Worm (Caenorhabditis elegans): Measurements from ENCODE around the gene srab-2.

srab-2 gene

DNA sequence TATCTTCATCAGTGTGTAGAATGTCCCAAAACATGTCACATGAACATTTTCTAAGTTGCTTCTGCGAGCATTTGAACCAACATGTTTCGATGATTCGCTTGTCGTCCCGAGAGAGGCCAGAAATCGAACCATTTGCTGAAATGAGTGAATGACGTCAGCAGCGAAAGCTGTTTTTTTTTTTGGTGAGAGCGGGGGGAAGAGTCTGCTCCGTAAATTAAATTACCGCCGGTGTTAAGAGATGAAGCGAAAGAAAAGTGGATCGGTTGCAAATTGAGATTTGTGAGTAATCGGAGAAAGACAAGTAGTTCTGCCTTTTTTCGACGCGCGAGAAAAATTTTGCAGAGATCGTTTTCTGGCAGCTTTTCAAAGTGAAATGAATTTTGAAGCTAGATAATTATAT, 16.5 kb downstream of the srab-2 start (continued):
- TF ChIP-seq mab-9 (GFP tag; IDR thresholded peaks at IDR 0.05): no peak
- TF ChIP-seq unc-130 (tag; optimal IDR thresholded peaks at IDR 0.05): no peak
- TF ChIP-seq unc-98 (GFP tag; IDR thresholded peaks at IDR 0.05): no peak
- no peak for TF ChIP-seq lir-3 (tag; optimal IDR thresholded peaks at IDR 0.05; ENCODE audit: poor library complexity)
- TF ChIP-seq mef-2 (tag; optimal IDR thresholded peaks at IDR 0.05): no peak
- TF ChIP-seq lin-14 (GFP tag; optimal IDR thresholded peaks at IDR 0.05): peak; percentile 74
- no peak for TF ChIP-seq nhr-237 (tag; optimal IDR thresholded peaks at IDR 0.05)
- TF ChIP-seq tlp-1 (tag; optimal IDR thresholded peaks at IDR 0.05): no peak
- TF ChIP-seq efl-3 (GFP tag; optimal IDR thresholded peaks at IDR 0.05): no peak
- TF ChIP-seq ets-5 (GFP tag; IDR thresholded peaks at IDR 0.05): no peak
- TF ChIP-seq mdl-1 (tag; optimal IDR thresholded peaks at IDR 0.05): no peak

DNA sequence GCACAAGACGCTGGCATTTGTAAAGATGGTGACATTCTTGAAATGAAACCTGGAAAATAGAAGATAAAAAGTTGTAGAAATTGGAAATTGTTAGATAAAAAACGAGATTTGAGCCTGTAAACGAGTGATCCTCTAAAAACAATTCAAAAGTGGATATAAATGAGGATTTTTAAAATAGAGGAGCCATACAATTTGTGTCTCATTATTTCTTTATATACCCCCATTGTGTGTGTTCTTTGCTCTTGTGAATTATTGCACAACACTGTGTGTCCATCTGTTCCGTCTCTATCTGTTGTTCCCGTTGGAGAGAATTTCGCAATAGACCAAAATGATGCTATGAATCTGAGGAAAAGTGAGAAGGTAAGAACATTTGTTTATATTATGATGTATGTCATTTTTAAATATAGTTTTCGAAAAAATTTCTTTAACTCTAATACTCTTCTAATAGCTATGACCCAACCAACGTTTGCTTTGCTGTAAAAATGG, 17.9 kb downstream of the srab-2 start, which contains the start of gene Y58A7A.5:
Gene Y58A7A.5 (minus strand): TSS at position 51 of the 486 bp plus-strand sequence.
- TF ChIP-seq isw-1 (GFP tag; IDR thresholded peaks at IDR 0.05) (no peak), skn-1 (tag; optimal IDR thresholded peaks at IDR 0.05) (peak; percentile 87), efl-1 (optimal IDR thresholded peaks at IDR 0.05) (peak in 1 of 2 experiments; percentile 15), efl-1 (GFP tag; optimal IDR thresholded peaks at IDR 0.05 in 1 of 2) (no peak), nhr-19 (GFP tag; conservative IDR thresholded peaks at IDR 0.05) (peak; percentile 85), pax-3 (tag; optimal IDR thresholded peaks at IDR 0.05) (no peak), ceh-88 (GFP tag; IDR thresholded peaks at IDR 0.05) (no peak), ceh-90 (tag; optimal IDR thresholded peaks at IDR 0.05) (no peak), unc-86 (tag; optimal IDR thresholded peaks at IDR 0.05) (peak; percentile 4), zip-4 (GFP tag; optimal IDR thresholded peaks at IDR 0.05) (peak; percentile 66), lsy-2 (tag; optimal IDR thresholded peaks at IDR 0.05) (peak in 1 of 2 experiments; percentile 58), tbx-2 (tag; optimal IDR thresholded peaks at IDR 0.05) (peak; percentile 20), lir-3 (tag; optimal IDR thresholded peaks at IDR 0.05; ENCODE audit: poor library complexity) (no peak), C04F5.9 (tag; optimal IDR thresholded peaks at IDR 0.05) (no peak), mep-1 (tag; optimal IDR thresholded peaks at IDR 0.05) (peak; percentile 13), ceh-82 (tag; optimal IDR thresholded peaks at IDR 0.05) (peak in 2 of 3 experiments; percentile 25 to 33), lin-14 (GFP tag; optimal IDR thresholded peaks at IDR 0.05) (peak; percentile 66), egl-27 (tag; optimal IDR thresholded peaks at IDR 0.05) (no peak), dsc-1 (tag; optimal IDR thresholded peaks at IDR 0.05) (peak; percentile 59), C16A3.4 (tag; optimal IDR thresholded peaks at IDR 0.05) (no peak), mef-2 (tag; optimal IDR thresholded peaks at IDR 0.05) (no peak), nhr-47 (tag; optimal IDR thresholded peaks at IDR 0.05) (peak; percentile 27), F16B12.6 (tag; optimal IDR thresholded peaks at IDR 0.05) (no peak), aly-2 (tag; optimal IDR thresholded peaks at IDR 0.05) (no peak), jun-1 (tag; optimal IDR thresholded peaks at IDR 0.05) (no peak), nhr-71 (tag; optimal IDR thresholded peaks at IDR 0.05) (peak; percentile 45), xbp-1 (tag; optimal IDR thresholded peaks at IDR 0.05) (no peak)

DNA sequence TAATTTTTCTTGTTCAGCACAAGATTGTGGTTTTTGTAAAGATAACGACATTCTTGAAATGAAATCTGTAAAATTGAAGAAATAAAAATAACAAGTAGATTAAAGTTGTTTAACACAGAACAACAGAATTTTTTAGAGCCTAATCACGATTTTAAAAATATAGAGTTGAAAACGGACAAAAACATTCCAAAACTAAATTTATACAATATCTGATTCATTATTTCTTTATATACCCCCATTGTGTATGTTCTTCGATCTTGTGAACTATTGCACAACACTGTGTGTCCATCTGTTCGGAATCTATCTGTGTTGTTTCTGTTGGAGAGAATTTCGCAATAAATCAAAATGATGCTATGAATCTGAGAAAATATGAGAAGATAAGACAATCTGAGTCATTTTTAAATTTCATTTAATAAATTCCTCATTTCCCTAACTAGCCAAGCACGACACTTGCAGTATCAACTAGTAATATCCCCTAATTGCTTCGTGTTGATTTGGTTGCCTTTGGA, 19.8 kb downstream of the srab-2 start, which contains the start of gene Y58A7A.4:
Gene Y58A7A.4 (minus strand): TSS at position 51 of the 509 bp plus-strand sequence.
- TF ChIP-seq lsy-2 (tag; optimal IDR thresholded peaks at IDR 0.05) (peak in 1 of 2 experiments; percentile 30), efl-1 (optimal IDR thresholded peaks at IDR 0.05) (no peak), efl-1 (GFP tag; optimal IDR thresholded peaks at IDR 0.05 in 1 of 2) (peak in 1 of 2 experiments; percentile 26), lir-3 (tag; optimal IDR thresholded peaks at IDR 0.05; ENCODE audit: poor library complexity) (no peak), skn-1 (tag; optimal IDR thresholded peaks at IDR 0.05) (peak; percentile 64), hlh-4 (tag; optimal IDR thresholded peaks at IDR 0.05) (no peak), vab-15 (tag; optimal IDR thresholded peaks at IDR 0.05) (no peak)
